Worm (Caenorhabditis elegans) whole organism, L1 larva: Measurements from ENCODE around the gene nspb-7.

Experiments
- ama-1 ChIP-seq: fragments of 150-350 bp; optimal IDR thresholded peaks from 2 replicates; lab custom pipeline; 2014
- fos-1 ChIP-seq: fragments of 150-350 bp; optimal IDR thresholded peaks from 2 replicates; lab custom pipeline; 2014; ENCODE audit warnings: missing biosample characterization, missing genetic modification characterization
- ztf-11 ChIP-seq, 2 experiments: sonication (generic microtip); optimal IDR thresholded peaks; 2 replicates each; lab custom pipeline; 2016 to 2017; ENCODE audit warnings: missing genetic modification characterization in 2 of 2, missing biosample characterization in 1 of 2, missing compliant biosample characterization in 1 of 2

DNA sequence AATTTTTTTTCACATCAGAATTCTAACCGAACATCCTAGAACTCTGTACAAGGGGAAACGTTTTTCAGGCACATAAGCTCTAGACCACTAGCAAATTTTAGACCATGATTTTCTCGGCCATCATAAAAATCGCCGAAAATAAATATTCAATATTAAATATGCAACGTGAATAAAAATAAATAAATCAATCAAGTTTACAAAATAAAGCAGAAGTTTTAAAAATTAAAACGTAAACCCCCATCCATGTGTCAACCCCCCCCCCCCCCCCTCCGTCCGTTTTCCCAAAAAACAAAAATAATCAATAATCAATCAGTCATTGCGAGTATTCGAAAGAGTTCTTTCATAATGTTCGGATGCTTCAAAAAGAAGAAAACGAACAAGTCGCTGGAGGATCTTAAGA lies 15.2 kb downstream of the nspb-7 start, which contains the start of gene catp-4:
- TF ChIP-seq fos-1 (tag; lab: Kevin White, UChicago) (no peak), ztf-11 (tag; optimal IDR thresholded peaks at IDR 0.05; lab: Kevin White, UChicago) (no peak), ama-1 (lab: Kevin White, UChicago) (no peak)
